Fruit fly (Drosophila melanogaster) whole organism, embryonic: ENCODE data around the gene nmo.

ENCODE experiments used
- Abd-B ChIP-seq: fragments of 200-800 bp; sonication (Bioruptor generic); optimal IDR thresholded peaks from 2 replicates; lab custom pipeline; 2018; ENCODE audit warnings: missing biosample characterization, mild to moderate bottlenecking, missing genetic modification characterization, moderate library complexity
- Aef1 ChIP-seq: fragments of 200-800 bp; sonication (Bioruptor generic); IDR thresholded peaks from 3 replicates; pipeline ENCODE4 v1.3.6; 2022; ENCODE audit warnings: missing biosample characterization, missing genetic modification characterization
- Asciz ChIP-seq: fragments of 200-800 bp; sonication (Bioruptor generic); optimal IDR thresholded peaks from 2 replicates; lab custom pipeline; 2017; ENCODE audit warnings: missing biosample characterization, mild to moderate bottlenecking, missing genetic modification characterization, missing genetic modification reagents
- Atf-2 ChIP-seq: fragments of 200-800 bp; sonication (Bioruptor generic); optimal IDR thresholded peaks from 2 replicates; lab custom pipeline; 2016; ENCODE audit warnings: missing biosample characterization, missing genetic modification characterization
- Atf6 ChIP-seq: fragments of 200-800 bp; sonication (Bioruptor generic); IDR thresholded peaks from 2 replicates; pipeline ENCODE4 v1.3.6; 2022; ENCODE audit warnings: missing biosample characterization, missing genetic modification characterization
- Bteb2 ChIP-seq: fragments of 200-800 bp; sonication (Bioruptor generic); optimal IDR thresholded peaks from 2 replicates; lab custom pipeline; 2016; ENCODE audit warnings: missing biosample characterization, missing genetic modification characterization
- CG10274 ChIP-seq: fragments of 200-800 bp; sonication (Bioruptor generic); optimal IDR thresholded peaks from 3 replicates; lab custom pipeline; 2017; ENCODE audit warnings: missing biosample characterization, mild to moderate bottlenecking, missing genetic modification characterization
- CG10431 ChIP-seq: fragments of 200-800 bp; sonication (Bioruptor generic); optimal IDR thresholded peaks from 3 replicates; lab custom pipeline; 2018; ENCODE audit warnings: missing biosample characterization, mild to moderate bottlenecking, missing genetic modification characterization
- CG10959 ChIP-seq: fragments of 200-800 bp; sonication (Bioruptor generic); IDR thresholded peaks from 2 replicates; pipeline ENCODE4 v1.3.6; 2022; ENCODE audit warnings: missing biosample characterization, missing genetic modification characterization
- CG11247 ChIP-seq: fragments of 200-800 bp; sonication (Bioruptor generic); IDR thresholded peaks from 2 replicates; pipeline ENCODE4 v1.3.6; 2022; ENCODE audit warnings: missing biosample characterization, missing genetic modification characterization
- CG13287 ChIP-seq: fragments of 200-800 bp; sonication (Bioruptor generic); IDR thresholded peaks from 2 replicates; pipeline ENCODE4 v1.3.6; 2022; ENCODE audit warnings: missing biosample characterization, missing genetic modification characterization; ENCODE audit not compliant: partially characterized antibody
- CG15073 ChIP-seq: fragments of 200-800 bp; sonication (Bioruptor generic); optimal IDR thresholded peaks from 2 replicates; lab custom pipeline; 2016; ENCODE audit warnings: missing biosample characterization, missing genetic modification characterization
- CG17385 ChIP-seq: fragments of 200-800 bp; sonication (Bioruptor generic); optimal IDR thresholded peaks from 3 replicates; lab custom pipeline; 2018; ENCODE audit warnings: missing biosample characterization, mild to moderate bottlenecking, missing genetic modification characterization
- CG30020 ChIP-seq: fragments of 200-800 bp; optimal IDR thresholded peaks from 2 replicates; lab custom pipeline; 2019; ENCODE audit warnings: missing biosample characterization, mild to moderate bottlenecking, missing genetic modification characterization, moderate library complexity
- CG3407 ChIP-seq: fragments of 200-800 bp; sonication (Bioruptor generic); optimal IDR thresholded peaks from 2 replicates; lab custom pipeline; 2018; ENCODE audit warnings: missing biosample characterization, mild to moderate bottlenecking, missing genetic modification characterization
- CG4730 ChIP-seq: fragments of 200-800 bp; sonication (Bioruptor generic); IDR thresholded peaks from 2 replicates; pipeline ENCODE4 v1.3.6; 2022; ENCODE audit warnings: missing biosample characterization, missing genetic modification characterization
- CG7556 ChIP-seq: fragments of 200-800 bp; sonication (Bioruptor generic); optimal IDR thresholded peaks from 2 replicates; lab custom pipeline; 2017; ENCODE audit warnings: missing biosample characterization, mild to moderate bottlenecking, missing genetic modification characterization
- CG7928 ChIP-seq: fragments of 200-800 bp; sonication (Bioruptor generic); optimal IDR thresholded peaks from 2 replicates; lab custom pipeline; 2017; ENCODE audit warnings: missing biosample characterization, mild to moderate bottlenecking, missing genetic modification characterization
- CG8359 ChIP-seq: fragments of 200-800 bp; sonication (Bioruptor generic); optimal IDR thresholded peaks from 2 replicates; lab custom pipeline; 2017; ENCODE audit warnings: missing biosample characterization, mild to moderate bottlenecking, missing genetic modification characterization, borderline replicate concordance
- CG8765 ChIP-seq: fragments of 200-800 bp; sonication (Bioruptor generic); IDR thresholded peaks from 2 replicates; pipeline ENCODE4 v1.3.6; 2022; ENCODE audit warnings: missing biosample characterization, missing genetic modification characterization
- CG8924 ChIP-seq: fragments of 200-800 bp; optimal IDR thresholded peaks from 3 replicates; lab custom pipeline; 2019; ENCODE audit warnings: missing biosample characterization, mild to moderate bottlenecking, missing genetic modification characterization, moderate library complexity
- CG9215 ChIP-seq: fragments of 200-800 bp; sonication (Bioruptor generic); IDR thresholded peaks from 2 replicates; pipeline ENCODE4 v1.3.6; 2022; ENCODE audit warnings: missing biosample characterization, missing genetic modification characterization
- D ChIP-seq, 2 experiments: fragments of 200-800 bp in 1 of 2; fragments of >200 bp in 1 of 2; sonication (Bioruptor generic) in 1 of 2; optimal IDR thresholded peaks; 2 replicates in 1 of 2; 3 replicates in 1 of 2; lab custom pipeline; 2017; ENCODE audit warnings: mild to moderate bottlenecking in 1 of 2, missing biosample characterization in 1 of 2, missing genetic modification characterization in 1 of 2, missing genetic modification reagents in 1 of 2
- GATAe ChIP-seq: fragments of 200-800 bp; sonication (Bioruptor generic); conservative IDR thresholded peaks from 2 replicates; pipeline ENCODE4 v1.3.6; 2022; ENCODE audit warnings: missing biosample characterization, missing genetic modification characterization
- Gug ChIP-seq: fragments of 200-800 bp; sonication (Bioruptor generic); IDR thresholded peaks from 4 replicates; pipeline ENCODE4 v1.3.6; 2022; ENCODE audit warnings: missing biosample characterization, missing genetic modification characterization
- Hsf ChIP-seq: fragments of 200-800 bp; sonication (Bioruptor generic); optimal IDR thresholded peaks from 3 replicates; lab custom pipeline; 2016; ENCODE audit warnings: missing biosample characterization, missing genetic modification characterization
- MTF-1 ChIP-seq: fragments of 200-800 bp; sonication (Bioruptor generic); optimal IDR thresholded peaks from 2 replicates; lab custom pipeline; 2018; ENCODE audit warnings: missing biosample characterization, mild to moderate bottlenecking, missing genetic modification characterization, borderline replicate concordance
- Mad ChIP-seq: fragments of 200-800 bp; sonication (Bioruptor generic); optimal IDR thresholded peaks from 2 replicates; lab custom pipeline; 2016; ENCODE audit warnings: missing biosample characterization, missing genetic modification characterization
- NFAT ChIP-seq: fragments of 200-800 bp; sonication (Bioruptor generic); IDR thresholded peaks from 2 replicates; pipeline ENCODE4 v1.3.6; 2022; ENCODE audit warnings: missing biosample characterization, missing genetic modification characterization
- Oaz ChIP-seq: fragments of 200-800 bp; sonication (Bioruptor generic); IDR thresholded peaks from 2 replicates; pipeline ENCODE4 v1.3.6; 2022; ENCODE audit warnings: missing biosample characterization, missing genetic modification characterization
- Rfx ChIP-seq: fragments of 200-800 bp; sonication (Bioruptor generic); IDR thresholded peaks from 2 replicates; pipeline ENCODE4 v1.3.6; 2022; ENCODE audit warnings: missing biosample characterization, missing genetic modification characterization
- Vsx1 ChIP-seq: fragments of 200-800 bp; sonication (Bioruptor generic); optimal IDR thresholded peaks from 2 replicates; lab custom pipeline; 2017; ENCODE audit warnings: missing biosample characterization, mild to moderate bottlenecking, missing genetic modification characterization, missing genetic modification reagents
- ab ChIP-seq: fragments of 200-800 bp; sonication (Bioruptor generic); optimal IDR thresholded peaks from 2 replicates; lab custom pipeline; 2016; ENCODE audit warnings: missing biosample characterization, missing genetic modification characterization
- dm ChIP-seq: fragments of 200-800 bp; sonication (Bioruptor generic); optimal IDR thresholded peaks from 3 replicates; lab custom pipeline; 2016; ENCODE audit warnings: missing biosample characterization, missing genetic modification characterization
- dpn ChIP-seq, 2 experiments: fragments of 200-800 bp; sonication (Bioruptor generic); optimal IDR thresholded peaks; 3 replicates each; lab custom pipeline; 2016; ENCODE audit warnings: missing biosample characterization in 2 of 2, missing genetic modification characterization in 2 of 2
- esg ChIP-seq: fragments of 200-800 bp; sonication (Bioruptor generic); conservative IDR thresholded peaks from 2 replicates; pipeline ENCODE4 v1.3.6; 2022; ENCODE audit warnings: missing biosample characterization, missing genetic modification characterization
- gem ChIP-seq: fragments of 200-800 bp; sonication (Bioruptor generic); optimal IDR thresholded peaks from 2 replicates; lab custom pipeline; 2019; ENCODE audit warnings: missing biosample characterization, mild to moderate bottlenecking, missing genetic modification characterization, moderate library complexity
- inv ChIP-seq: fragments of 200-800 bp; sonication (Bioruptor generic); IDR thresholded peaks from 2 replicates; pipeline ENCODE4 v1.3.6; 2022; ENCODE audit warnings: missing biosample characterization, missing genetic modification characterization; ENCODE audit not compliant: partially characterized antibody
- lilli ChIP-seq: fragments of 200-800 bp; sonication (Bioruptor generic); optimal IDR thresholded peaks from 3 replicates; lab custom pipeline; 2016; ENCODE audit warnings: missing biosample characterization, missing genetic modification characterization
- odd ChIP-seq: fragments of 200-800 bp; sonication (Bioruptor generic); optimal IDR thresholded peaks from 2 replicates; lab custom pipeline; 2017; ENCODE audit warnings: missing biosample characterization, mild to moderate bottlenecking, missing genetic modification characterization
- pita ChIP-seq: fragments of 200-800 bp; sonication (Bioruptor generic); optimal IDR thresholded peaks from 2 replicates; lab custom pipeline; 2017; ENCODE audit warnings: missing biosample characterization, mild to moderate bottlenecking, missing genetic modification characterization
- pum ChIP-seq: fragments of 200-800 bp; sonication (Bioruptor generic); optimal IDR thresholded peaks from 2 replicates; lab custom pipeline; 2016; ENCODE audit warnings: missing biosample characterization, missing genetic modification characterization
- ro ChIP-seq: fragments of 200-800 bp; sonication (Bioruptor generic); IDR thresholded peaks from 2 replicates; pipeline ENCODE4 v1.3.6; 2022; ENCODE audit warnings: missing biosample characterization, missing genetic modification characterization
- row ChIP-seq: fragments of 200-800 bp; sonication (Bioruptor generic); IDR thresholded peaks from 3 replicates; pipeline ENCODE4 v1.3.6; 2022; ENCODE audit warnings: missing biosample characterization, missing genetic modification characterization
- sd ChIP-seq: fragments of 200-800 bp; sonication (Bioruptor generic); optimal IDR thresholded peaks from 3 replicates; lab custom pipeline; 2018; ENCODE audit warnings: missing biosample characterization, mild to moderate bottlenecking, missing genetic modification characterization, moderate library complexity
- seq ChIP-seq: fragments of 200-800 bp; sonication (Bioruptor generic); IDR thresholded peaks from 2 replicates; pipeline ENCODE4 v1.3.6; 2022; ENCODE audit warnings: missing biosample characterization, missing genetic modification characterization
- so ChIP-seq: fragments of 200-800 bp; sonication (Bioruptor generic); IDR thresholded peaks from 3 replicates; pipeline ENCODE4 v1.3.6; 2022; ENCODE audit warnings: missing biosample characterization, missing genetic modification characterization
- ssp ChIP-seq: fragments of 200-800 bp; sonication (Bioruptor generic); IDR thresholded peaks from 2 replicates; pipeline ENCODE4 v1.3.6; 2022; ENCODE audit warnings: missing biosample characterization, missing genetic modification characterization
- tgo ChIP-seq: fragments of 200-800 bp; sonication (Bioruptor generic); IDR thresholded peaks from 3 replicates; pipeline ENCODE4 v1.3.6; 2022; ENCODE audit warnings: missing biosample characterization, missing genetic modification characterization
- tx ChIP-seq: fragments of 200-800 bp; sonication (Bioruptor generic); optimal IDR thresholded peaks from 2 replicates; lab custom pipeline; 2016; ENCODE audit warnings: missing biosample characterization, missing genetic modification characterization
- usp ChIP-seq: fragments of >200 bp; optimal IDR thresholded peaks from 2 replicates; lab custom pipeline; 2017; ENCODE audit warnings: missing biosample characterization, missing genetic modification characterization
- zen ChIP-seq: fragments of 200-800 bp; sonication (Bioruptor generic); optimal IDR thresholded peaks from 3 replicates; lab custom pipeline; 2018; ENCODE audit warnings: missing biosample characterization, mild to moderate bottlenecking, missing genetic modification characterization, moderate library complexity

The nmo gene

DNA sequence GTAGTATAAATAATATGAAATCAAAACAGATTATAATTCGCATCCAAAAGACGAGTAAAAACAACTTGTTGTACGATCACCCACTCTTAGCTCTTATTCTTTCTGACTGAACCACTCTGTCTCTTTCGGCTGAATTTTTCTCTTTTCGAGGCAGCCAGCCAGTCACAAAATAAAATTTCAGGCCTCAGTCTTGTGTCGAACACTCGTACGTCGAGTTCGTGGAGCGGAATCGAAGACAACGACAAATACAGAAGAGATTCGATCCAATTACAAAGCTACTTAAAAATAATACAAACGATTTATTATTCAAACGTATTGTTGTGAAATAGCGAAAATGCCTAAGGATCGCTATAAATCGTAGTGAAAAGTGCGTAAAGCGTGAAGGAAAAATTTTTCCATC lies 98.4 kb downstream of the nmo start (continued):
- TF ChIP-seq so (GFP tag; lab: Robert Waterston, UW) (peak; percentile 42; the same call in 1 of the 3 replicates), CG9215 (GFP tag; lab: Robert Waterston, UW) (no peak), Bteb2 (no peak), CG3407 (no peak), CG11247 (GFP tag; lab: Robert Waterston, UW) (no peak), esg (GFP tag; lab: Robert Waterston, UW) (no peak), dm (GFP tag; lab: Kevin White, UChicago) (no peak), CG10274 (no peak), Aef1 (GFP tag; lab: Robert Waterston, UW) (no peak), CG8765 (no peak), GATAe (GFP tag; lab: Robert Waterston, UW) (no peak), Vsx1 (GFP tag; lab: Kevin White, UChicago) (peak; percentile 31), Hsf (GFP tag; lab: Kevin White, UChicago) (no peak), Abd-B (no peak), Atf-2 (GFP tag; lab: Kevin White, UChicago) (no peak), seq (GFP tag; lab: Robert Waterston, UW) (no peak), CG10431 (GFP tag; lab: Kevin White, UChicago) (no peak), tgo (no peak), dpn (GFP tag; optimal IDR thresholded peaks at IDR 0.05; lab: Kevin White, UChicago) (peak in 1 of 2 experiments; percentile 17), NFAT (GFP tag; lab: Robert Waterston, UW) (no peak), sd (tag; lab: Kevin White, UChicago) (peak; percentile 14), gem (no peak), CG13287 (GFP tag; lab: Robert Waterston, UW) (0 out of 2 replicates have a peak, but pooled peaks have one; percentile 28), CG30020 (no peak), Atf6 (GFP tag; lab: Robert Waterston, UW) (no peak), MTF-1 (peak; percentile 30), usp (GFP tag; lab: Kevin White, UChicago) (no peak), pum (no peak), tx (GFP tag; lab: Kevin White, UChicago) (no peak), Oaz (GFP tag; lab: Robert Waterston, UW) (no peak), Asciz (peak; percentile 13), CG17385 (GFP tag; lab: Kevin White, UChicago) (peak; percentile 47), CG4730 (GFP tag; lab: Robert Waterston, UW) (no peak), odd (no peak), D (optimal IDR thresholded peaks at IDR 0.05; lab: Kevin White, UChicago) (no peak), D (GFP tag; optimal IDR thresholded peaks at IDR 0.05; lab: Kevin White, UChicago) (no peak), row (GFP tag; lab: Robert Waterston, UW) (no peak), ro (GFP tag; lab: Robert Waterston, UW) (no peak), zen (no peak), CG10959 (GFP tag; lab: Robert Waterston, UW) (no peak), ab (no peak), CG7556 (GFP tag; lab: Kevin White, UChicago) (no peak), Rfx (GFP tag; lab: Robert Waterston, UW) (no peak; the same call in 1 of the 2 replicates), CG7928 (GFP tag; lab: Kevin White, UChicago) (no peak), CG8924 (tag; lab: Kevin White, UChicago) (no peak), CG15073 (GFP tag; lab: Kevin White, UChicago) (no peak), lilli (peak; percentile 16), inv (GFP tag; lab: Robert Waterston, UW) (no peak), Gug (GFP tag; lab: Robert Waterston, UW) (no peak), Mad (peak; percentile 4), CG8359 (GFP tag; lab: Kevin White, UChicago) (no peak), pita (GFP tag; lab: Kevin White, UChicago) (no peak), ssp (GFP tag; lab: Robert Waterston, UW) (no peak)
